Worm (Caenorhabditis elegans) whole organism, L3 larva: Measurements from ENCODE around the gene lgc-20.

ENCODE experiments used
- R02D3.7 ChIP-seq: fragments of 150-350 bp; optimal IDR thresholded peaks from 2 replicates; lab custom pipeline; 2014; ENCODE audit warnings: missing biosample characterization, missing genetic modification characterization
- aly-2 ChIP-seq: fragments of 150-350 bp; optimal IDR thresholded peaks from 2 replicates; lab custom pipeline; 2014; ENCODE audit warnings: missing biosample characterization, missing genetic modification characterization
- ama-1 ChIP-seq: fragments of 150-350 bp; optimal IDR thresholded peaks from 2 replicates; lab custom pipeline; 2018
- daf-12 ChIP-seq: fragments of 150-350 bp; optimal IDR thresholded peaks from 2 replicates; lab custom pipeline; 2014; ENCODE audit warnings: missing biosample characterization, missing genetic modification reagents, missing genetic modification characterization
- egl-5 ChIP-seq: fragments of 150-350 bp; optimal IDR thresholded peaks from 2 replicates; lab custom pipeline; 2017; ENCODE audit warnings: missing biosample characterization, missing genetic modification reagents, missing genetic modification characterization, inconsistent platforms
- elt-2 ChIP-seq: sonication (generic microtip); optimal IDR thresholded peaks from 2 replicates; lab custom pipeline; 2016; ENCODE audit warnings: missing genetic modification reagents, mild to moderate bottlenecking, missing genetic modification characterization, missing compliant biosample characterization
- elt-3 ChIP-seq, 3 experiments: fragments of 150-350 bp in 1 of 3; sonication (generic microtip) in 2 of 3; optimal IDR thresholded peaks; 2 replicates in 2 of 3; 4 replicates in 1 of 3; lab custom pipeline; 2014 to 2017; ENCODE audit warnings: missing biosample characterization in 3 of 3, missing genetic modification characterization in 3 of 3
- fkh-10 ChIP-seq: sonication (generic microtip); optimal IDR thresholded peaks from 2 replicates; lab custom pipeline; 2017; ENCODE audit warnings: missing biosample characterization, missing genetic modification reagents, missing genetic modification characterization
- fos-1 ChIP-seq: fragments of 150-350 bp; optimal IDR thresholded peaks from 2 replicates; lab custom pipeline; 2014; ENCODE audit warnings: missing biosample characterization, missing genetic modification characterization
- jun-1 ChIP-seq: fragments of 150-350 bp; optimal IDR thresholded peaks from 2 replicates; lab custom pipeline; 2014; ENCODE audit warnings: missing biosample characterization, missing genetic modification reagents, missing genetic modification characterization
- lin-15B ChIP-seq: fragments of 150-350 bp; optimal IDR thresholded peaks from 2 replicates; lab custom pipeline; 2014; ENCODE audit warnings: missing biosample characterization, missing genetic modification characterization
- lin-39 ChIP-seq: fragments of 150-350 bp; optimal IDR thresholded peaks from 2 replicates; lab custom pipeline; 2018; ENCODE audit warnings: missing biosample characterization, missing genetic modification reagents, missing genetic modification characterization
- mml-1 ChIP-seq: fragments of 150-350 bp; sonication (generic microtip); optimal IDR thresholded peaks from 3 replicates; lab custom pipeline; 2014; ENCODE audit warnings: missing biosample characterization, missing genetic modification characterization
- nfya-1 ChIP-seq: sonication (generic microtip); optimal IDR thresholded peaks from 2 replicates; lab custom pipeline; 2017; ENCODE audit warnings: missing genetic modification characterization, mild to moderate bottlenecking, missing compliant biosample characterization, antibody characterized with exemption, moderate library complexity; ENCODE audit not compliant: insufficient read depth
- nhr-23 ChIP-seq: fragments of 150-350 bp; optimal IDR thresholded peaks from 2 replicates; lab custom pipeline; 2014; ENCODE audit warnings: missing biosample characterization, missing genetic modification reagents, missing genetic modification characterization
- nhr-25 ChIP-seq: sonication (generic microtip); optimal IDR thresholded peaks from 2 replicates; lab custom pipeline; 2017; ENCODE audit warnings: missing biosample characterization, missing genetic modification characterization
- nhr-28 ChIP-seq: fragments of 150-350 bp; optimal IDR thresholded peaks from 2 replicates; lab custom pipeline; 2014; ENCODE audit warnings: missing biosample characterization, missing genetic modification characterization
- nhr-43 ChIP-seq: sonication (generic microtip); optimal IDR thresholded peaks from 2 replicates; lab custom pipeline; 2016; ENCODE audit warnings: mild to moderate bottlenecking, missing genetic modification characterization, missing compliant biosample characterization; ENCODE audit not compliant: poor library complexity, severe bottlenecking
- nhr-67 ChIP-seq: fragments of 150-350 bp; optimal IDR thresholded peaks from 2 replicates; lab custom pipeline; 2014; ENCODE audit warnings: missing biosample characterization, missing genetic modification characterization
- pqm-1 ChIP-seq: fragments of 150-350 bp; optimal IDR thresholded peaks from 2 replicates; lab custom pipeline; 2017; ENCODE audit warnings: missing biosample characterization, missing genetic modification characterization, inconsistent platforms
- sea-2 ChIP-seq: fragments of 150-350 bp; sonication (generic microtip); optimal IDR thresholded peaks from 4 replicates; lab custom pipeline; 2014; ENCODE audit warnings: missing biosample characterization, missing genetic modification reagents, missing genetic modification characterization
- snpc-4 ChIP-seq: fragments of 150-350 bp; optimal IDR thresholded peaks from 2 replicates; lab custom pipeline; 2014; ENCODE audit warnings: missing biosample characterization, missing genetic modification characterization
- tbx-2 ChIP-seq: sonication (generic microtip); optimal IDR thresholded peaks from 2 replicates; lab custom pipeline; 2016; ENCODE audit warnings: mild to moderate bottlenecking, missing genetic modification characterization, missing compliant biosample characterization
- unc-39 ChIP-seq: sonication (generic microtip); optimal IDR thresholded peaks from 4 replicates; lab custom pipeline; 2017; ENCODE audit warnings: missing biosample characterization, missing genetic modification characterization
- zag-1 ChIP-seq: fragments of 150-350 bp; optimal IDR thresholded peaks from 2 replicates; lab custom pipeline; 2014; ENCODE audit warnings: missing biosample characterization, missing genetic modification characterization
- ztf-11 ChIP-seq: fragments of 150-350 bp; optimal IDR thresholded peaks from 2 replicates; lab custom pipeline; 2014; ENCODE audit warnings: missing biosample characterization, missing genetic modification characterization

Gene lgc-20

DNA sequence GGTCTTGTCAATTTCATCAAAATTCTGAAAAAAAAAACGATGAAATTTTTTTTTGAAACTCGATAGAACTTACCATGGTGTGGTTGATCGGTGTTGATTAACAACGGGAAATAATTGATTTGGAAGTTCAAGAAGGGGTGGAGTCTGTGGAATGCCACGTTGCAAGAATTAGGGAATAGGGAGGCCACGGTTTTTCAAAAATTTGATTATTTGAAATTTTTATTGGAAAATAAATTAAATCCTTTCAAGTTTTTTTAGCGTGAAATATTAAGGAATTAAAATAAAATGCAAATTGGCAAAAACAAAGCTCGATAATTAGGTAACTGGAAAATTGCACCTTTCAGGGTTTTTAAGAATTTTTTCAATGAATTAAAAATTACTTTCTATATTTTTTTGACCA, 3.9 kb downstream of the lgc-20 start, which contains the start of gene rmd-3:
Gene rmd-3 (minus strand): TSS at position 101 of the 400 bp plus-strand sequence.
- no peak for TF ChIP-seq pqm-1 (tag; lab: Kevin White, UChicago)
- TF ChIP-seq lin-15B (tag; lab: Kevin White, UChicago), result no peak
- TF ChIP-seq, all 47 proteins: peak for 0

DNA sequence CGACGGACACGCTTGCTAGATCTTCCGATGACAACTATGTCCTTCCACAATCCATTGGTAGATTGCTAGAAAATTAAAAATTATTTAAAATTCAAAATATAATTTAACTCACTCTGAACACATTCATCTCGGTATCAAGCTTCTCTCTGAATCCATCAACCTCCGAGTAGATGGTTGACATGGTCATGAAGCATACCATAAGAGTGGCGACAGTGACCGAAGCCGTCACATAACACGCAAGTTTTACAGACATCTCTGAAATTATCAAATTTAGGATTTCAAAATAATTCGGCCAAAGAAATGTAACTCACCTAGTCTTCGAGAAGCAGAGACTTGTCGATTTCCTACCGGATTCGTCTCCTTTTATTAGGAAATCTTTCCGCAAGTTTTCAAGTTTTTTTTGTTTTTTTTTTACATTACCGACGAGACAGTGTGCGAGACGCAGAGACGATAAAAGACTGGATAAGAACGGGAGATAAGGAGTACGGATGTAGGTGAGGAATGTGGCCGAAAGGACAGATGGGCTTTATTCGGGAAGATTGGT, 5.8 kb downstream of the lgc-20 start, which contains the start of gene sqt-1:
Gene sqt-1 (minus strand): TSS at position 341 of the 544 bp plus-strand sequence.
- peak; percentile 61 for TF ChIP-seq ama-1
- peak; percentile 52 for TF ChIP-seq nhr-23 (tag; lab: Kevin White, UChicago)
- TF ChIP-seq elt-3 (tag; optimal IDR thresholded peaks at IDR 0.05; lab: Kevin White, UChicago), result peak in 1 of 3 experiments; percentile 72
- no peak for TF ChIP-seq zag-1
- no peak for TF ChIP-seq mml-1 (tag; lab: Kevin White, UChicago)
- peak; percentile 4 for TF ChIP-seq nhr-25
- TF ChIP-seq nhr-43 (tag; lab: Kevin White, UChicago), result peak; percentile 43

ce11 chrII:11336640-11337241, 6.7 kb downstream of the lgc-20 start:
- no peak for TF ChIP-seq aly-2
- TF ChIP-seq ama-1, result peak; percentile 28
- peak; percentile 23 for TF ChIP-seq nhr-43 (tag; lab: Kevin White, UChicago)

ce11 chrII:11336163-11336562, 7.2 kb downstream of the lgc-20 start:
- TF ChIP-seq nhr-28 (peak; percentile 7), elt-3 (tag; optimal IDR thresholded peaks at IDR 0.05; lab: Kevin White, UChicago) (peak in 1 of 3 experiments; percentile 75), nfya-1 (tag; lab: Kevin White, UChicago) (no peak), tbx-2 (peak; percentile 33), ama-1 (no peak), egl-5 (tag; lab: Kevin White, UChicago) (no peak), jun-1 (no peak), nhr-43 (tag; lab: Kevin White, UChicago) (peak; percentile 72), sea-2 (GFP tag; lab: Kevin White, UChicago) (no peak), nhr-23 (tag; lab: Kevin White, UChicago) (peak; percentile 71), R02D3.7 (no peak)
- TF ChIP-seq, all 47 proteins: peak for 5

ce11 chrII:11335670-11336069, 7.7 kb downstream of the lgc-20 start:
- TF ChIP-seq fkh-10 (GFP tag; lab: Kevin White, UChicago) (peak; percentile 67), lin-39 (tag; lab: Kevin White, UChicago) (peak; percentile 9), unc-39 (tag; lab: Kevin White, UChicago) (no peak)

- TF ChIP-seq ztf-11 (tag; lab: Kevin White, UChicago) (no peak), snpc-4 (tag; lab: Kevin White, UChicago) (peak; percentile 66), fos-1 (tag; lab: Kevin White, UChicago) (no peak), nhr-25 (peak; percentile 38), elt-2 (tag; lab: Kevin White, UChicago) (peak; percentile 67), daf-12 (tag; lab: Kevin White, UChicago) (no peak)
Observed at ce11 chrII:11333846-11334638, 9.4 kb downstream of the lgc-20 start.

ce11 chrII:11333375-11333774, 10.0 kb downstream of the lgc-20 start:
- peak; percentile 83 for TF ChIP-seq fkh-10 (GFP tag; lab: Kevin White, UChicago)
- no peak for TF ChIP-seq nhr-67 (tag; lab: Kevin White, UChicago)
- TF ChIP-seq, all 47 proteins: peak for 1
